Fruit fly (Drosophila melanogaster): ENCODE data around the gene Hmt4-20.

DNA sequence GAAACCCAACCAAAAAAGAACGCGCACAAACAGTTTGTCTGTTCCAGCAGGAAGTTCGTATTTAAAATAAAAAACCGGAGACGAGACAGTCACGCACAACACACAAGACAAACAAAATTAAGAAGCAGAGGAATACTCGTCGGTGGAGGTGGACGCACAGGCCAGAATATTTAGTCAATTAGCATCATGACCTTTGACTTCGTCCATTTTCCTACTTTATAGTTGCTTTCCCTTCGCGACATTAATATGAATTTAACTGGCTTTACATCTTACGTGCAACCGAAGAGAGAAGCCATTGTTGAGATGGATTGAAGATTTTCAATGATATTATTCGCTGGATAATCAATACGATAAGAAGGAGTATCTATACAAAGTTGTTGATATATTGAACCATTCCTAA lies 46.7 kb upstream of the Hmt4-20 start:
- no peak for TF ChIP-seq jim (GFP tag; optimal IDR thresholded peaks at IDR 0.05)
- no peak for TF ChIP-seq Hr78 (GFP tag; optimal IDR thresholded peaks at IDR 0.05)
- no peak for TF ChIP-seq h (GFP tag; optimal IDR thresholded peaks at IDR 0.05)
- no peak for TF ChIP-seq Sp1 (GFP tag; optimal IDR thresholded peaks at IDR 0.05)

Measured in whole organism, wandering third instar larva.